Worm (Caenorhabditis elegans) whole organism, L3 larva: Measurements from ENCODE around the gene scl-23.
"Not testable (repeated sequence)": the region's sequence is repeated elsewhere in the genome, so short reads cannot be mapped to it uniquely, and the experiment has no call there.

ENCODE experiments used
- R02D3.7 ChIP-seq: fragments of 150-350 bp; optimal IDR thresholded peaks from 2 replicates; lab custom pipeline; 2014; ENCODE audit warnings: missing biosample characterization, missing genetic modification characterization
- ZK546.5 ChIP-seq: sonication (generic microtip); optimal IDR thresholded peaks from 2 replicates; lab custom pipeline; 2017; ENCODE audit warnings: missing biosample characterization, missing genetic modification characterization
- aly-2 ChIP-seq: fragments of 150-350 bp; optimal IDR thresholded peaks from 2 replicates; lab custom pipeline; 2014; ENCODE audit warnings: missing biosample characterization, missing genetic modification characterization
- ama-1 ChIP-seq: fragments of 150-350 bp; optimal IDR thresholded peaks from 2 replicates; lab custom pipeline; 2018
- ceh-16 ChIP-seq: sonication (generic microtip); optimal IDR thresholded peaks from 2 replicates; lab custom pipeline; 2017; ENCODE audit warnings: missing biosample characterization, missing genetic modification characterization
- ceh-28 ChIP-seq: fragments of 150-350 bp; optimal IDR thresholded peaks from 2 replicates; lab custom pipeline; 2014; ENCODE audit warnings: missing biosample characterization, missing genetic modification reagents, missing genetic modification characterization
- ceh-82 ChIP-seq: fragments of 150-350 bp; optimal IDR thresholded peaks from 2 replicates; lab custom pipeline; 2014; ENCODE audit warnings: missing biosample characterization, missing genetic modification characterization
- ceh-9 ChIP-seq: sonication (generic microtip); optimal IDR thresholded peaks from 2 replicates; lab custom pipeline; 2018; ENCODE audit warnings: missing biosample characterization, missing genetic modification characterization
- daf-12 ChIP-seq: fragments of 150-350 bp; optimal IDR thresholded peaks from 2 replicates; lab custom pipeline; 2014; ENCODE audit warnings: missing biosample characterization, missing genetic modification reagents, missing genetic modification characterization
- egl-27 ChIP-seq: sonication (generic microtip); optimal IDR thresholded peaks from 4 replicates; lab custom pipeline; 2017; ENCODE audit warnings: missing biosample characterization, missing genetic modification reagents, missing genetic modification characterization
- egl-5 ChIP-seq: fragments of 150-350 bp; optimal IDR thresholded peaks from 2 replicates; lab custom pipeline; 2017; ENCODE audit warnings: missing biosample characterization, missing genetic modification reagents, missing genetic modification characterization, inconsistent platforms
- elt-1 ChIP-seq: fragments of 150-350 bp; optimal IDR thresholded peaks from 2 replicates; lab custom pipeline; 2014; ENCODE audit warnings: missing biosample characterization, missing genetic modification characterization
- elt-2 ChIP-seq: sonication (generic microtip); optimal IDR thresholded peaks from 2 replicates; lab custom pipeline; 2016; ENCODE audit warnings: missing genetic modification reagents, mild to moderate bottlenecking, missing genetic modification characterization, missing compliant biosample characterization
- eor-1 ChIP-seq, 2 experiments: fragments of 150-350 bp; optimal IDR thresholded peaks; 2 replicates each; lab custom pipeline; 2014 to 2018; ENCODE audit warnings: missing biosample characterization in 2 of 2, missing genetic modification characterization in 2 of 2
- fkh-10 ChIP-seq: sonication (generic microtip); optimal IDR thresholded peaks from 2 replicates; lab custom pipeline; 2017; ENCODE audit warnings: missing biosample characterization, missing genetic modification reagents, missing genetic modification characterization
- fkh-2 ChIP-seq: fragments of 150-350 bp; optimal IDR thresholded peaks from 2 replicates; lab custom pipeline; 2014; ENCODE audit warnings: missing biosample characterization, missing genetic modification reagents, missing genetic modification characterization
- hmg-11 ChIP-seq: sonication (generic microtip); optimal IDR thresholded peaks from 2 replicates; lab custom pipeline; 2016; ENCODE audit warnings: missing genetic modification characterization, missing compliant biosample characterization
- jun-1 ChIP-seq: fragments of 150-350 bp; optimal IDR thresholded peaks from 2 replicates; lab custom pipeline; 2014; ENCODE audit warnings: missing biosample characterization, missing genetic modification reagents, missing genetic modification characterization
- lin-15B ChIP-seq: fragments of 150-350 bp; optimal IDR thresholded peaks from 2 replicates; lab custom pipeline; 2014; ENCODE audit warnings: missing biosample characterization, missing genetic modification characterization
- lin-39 ChIP-seq: fragments of 150-350 bp; optimal IDR thresholded peaks from 2 replicates; lab custom pipeline; 2018; ENCODE audit warnings: missing biosample characterization, missing genetic modification reagents, missing genetic modification characterization
- lsy-12 ChIP-seq: sonication (generic microtip); optimal IDR thresholded peaks from 2 replicates; lab custom pipeline; 2016; ENCODE audit warnings: mild to moderate bottlenecking, missing genetic modification characterization, missing compliant biosample characterization
- mdl-1 ChIP-seq: fragments of 150-350 bp; optimal IDR thresholded peaks from 2 replicates; lab custom pipeline; 2014; ENCODE audit warnings: missing biosample characterization, missing genetic modification characterization
- nfya-1 ChIP-seq: sonication (generic microtip); optimal IDR thresholded peaks from 2 replicates; lab custom pipeline; 2017; ENCODE audit warnings: missing genetic modification characterization, mild to moderate bottlenecking, missing compliant biosample characterization, antibody characterized with exemption, moderate library complexity; ENCODE audit not compliant: insufficient read depth
- nhr-11 ChIP-seq: fragments of 150-350 bp; optimal IDR thresholded peaks from 2 replicates; lab custom pipeline; 2014; ENCODE audit warnings: missing biosample characterization, missing genetic modification characterization
- nhr-12 ChIP-seq: fragments of 150-350 bp; optimal IDR thresholded peaks from 2 replicates; lab custom pipeline; 2014; ENCODE audit warnings: missing biosample characterization, missing genetic modification characterization
- nhr-23 ChIP-seq: fragments of 150-350 bp; optimal IDR thresholded peaks from 2 replicates; lab custom pipeline; 2014; ENCODE audit warnings: missing biosample characterization, missing genetic modification reagents, missing genetic modification characterization
- nhr-237 ChIP-seq: fragments of 150-350 bp; optimal IDR thresholded peaks from 2 replicates; lab custom pipeline; 2014; ENCODE audit warnings: missing biosample characterization, missing genetic modification characterization
- nhr-25 ChIP-seq: sonication (generic microtip); optimal IDR thresholded peaks from 2 replicates; lab custom pipeline; 2017; ENCODE audit warnings: missing biosample characterization, missing genetic modification characterization
- nhr-28 ChIP-seq: fragments of 150-350 bp; optimal IDR thresholded peaks from 2 replicates; lab custom pipeline; 2014; ENCODE audit warnings: missing biosample characterization, missing genetic modification characterization
- nhr-43 ChIP-seq: sonication (generic microtip); optimal IDR thresholded peaks from 2 replicates; lab custom pipeline; 2016; ENCODE audit warnings: mild to moderate bottlenecking, missing genetic modification characterization, missing compliant biosample characterization; ENCODE audit not compliant: poor library complexity, severe bottlenecking
- nhr-67 ChIP-seq: fragments of 150-350 bp; optimal IDR thresholded peaks from 2 replicates; lab custom pipeline; 2014; ENCODE audit warnings: missing biosample characterization, missing genetic modification characterization
- nhr-77 ChIP-seq: fragments of 150-350 bp; optimal IDR thresholded peaks from 2 replicates; lab custom pipeline; 2014; ENCODE audit warnings: missing biosample characterization, missing genetic modification characterization
- pha-4 ChIP-seq: fragments of 150-350 bp; optimal IDR thresholded peaks from 2 replicates; lab custom pipeline; 2014; ENCODE audit warnings: missing biosample characterization, missing genetic modification reagents, missing genetic modification characterization
- pqm-1 ChIP-seq: fragments of 150-350 bp; optimal IDR thresholded peaks from 2 replicates; lab custom pipeline; 2017; ENCODE audit warnings: missing biosample characterization, missing genetic modification characterization, inconsistent platforms
- sea-2 ChIP-seq: fragments of 150-350 bp; sonication (generic microtip); optimal IDR thresholded peaks from 4 replicates; lab custom pipeline; 2014; ENCODE audit warnings: missing biosample characterization, missing genetic modification reagents, missing genetic modification characterization
- skn-1 ChIP-seq: fragments of 150-350 bp; optimal IDR thresholded peaks from 2 replicates; lab custom pipeline; 2014; ENCODE audit warnings: missing biosample characterization, missing genetic modification characterization
- snpc-4 ChIP-seq: fragments of 150-350 bp; optimal IDR thresholded peaks from 2 replicates; lab custom pipeline; 2014; ENCODE audit warnings: missing biosample characterization, missing genetic modification characterization
- unc-39 ChIP-seq: sonication (generic microtip); optimal IDR thresholded peaks from 4 replicates; lab custom pipeline; 2017; ENCODE audit warnings: missing biosample characterization, missing genetic modification characterization
- unc-62 ChIP-seq: fragments of 150-350 bp; sonication (generic microtip); optimal IDR thresholded peaks from 4 replicates; lab custom pipeline; 2014; ENCODE audit warnings: missing biosample characterization, missing genetic modification reagents, missing genetic modification characterization
- zag-1 ChIP-seq: fragments of 150-350 bp; optimal IDR thresholded peaks from 2 replicates; lab custom pipeline; 2014; ENCODE audit warnings: missing biosample characterization, missing genetic modification characterization
- ztf-11 ChIP-seq: fragments of 150-350 bp; optimal IDR thresholded peaks from 2 replicates; lab custom pipeline; 2014; ENCODE audit warnings: missing biosample characterization, missing genetic modification characterization
- ztf-4 ChIP-seq: fragments of 150-350 bp; optimal IDR thresholded peaks from 2 replicates; lab custom pipeline; 2014; ENCODE audit warnings: missing biosample characterization, missing genetic modification characterization

Gene scl-23

ce11 chrIV:71266-71665, 18.6 kb downstream of the scl-23 start:
- TF ChIP-seq fkh-2 (tag; lab: Kevin White, UChicago) = no peak
- no peak for TF ChIP-seq mdl-1 (tag; lab: Kevin White, UChicago)
- TF ChIP-seq elt-1 = no peak
- TF ChIP-seq skn-1 (tag; lab: Kevin White, UChicago) = no peak
- no peak for TF ChIP-seq lin-39 (tag; lab: Kevin White, UChicago)
- no peak for TF ChIP-seq aly-2
- no peak for TF ChIP-seq lin-15B (tag; lab: Kevin White, UChicago)
- no peak for TF ChIP-seq ceh-28
- TF ChIP-seq ama-1 (lab: Kevin White, UChicago) = no peak
- TF ChIP-seq elt-2 (tag; lab: Kevin White, UChicago) = no peak
- TF ChIP-seq nhr-77 (tag; lab: Kevin White, UChicago) = no peak
- no peak for TF ChIP-seq egl-5
- no peak for TF ChIP-seq nhr-25 (tag; lab: Kevin White, UChicago)
- no peak for TF ChIP-seq egl-27 (tag; lab: Kevin White, UChicago)
- no peak for TF ChIP-seq ztf-11 (tag; lab: Kevin White, UChicago)
- no peak for TF ChIP-seq nhr-28 (tag; lab: Kevin White, UChicago)
- TF ChIP-seq, all 47 proteins: peak for 0

ce11 chrIV:61448-61847, 28.4 kb downstream of the scl-23 start, which contains the start of gene T05C7.7:
Gene T05C7.7, plus strand, starts transcription at chrIV:61748.
- not testable (repeated sequence) for TF ChIP-seq nhr-11, mdl-1, zag-1 (tag; lab: Kevin White, UChicago)

ce11 chrIV:58818-59217, 31.1 kb downstream of the scl-23 start, which contains the start of gene T05C7.5:
Gene T05C7.5, minus strand, starts transcription at chrIV:58918.
- TF ChIP-seq zag-1 (tag; lab: Kevin White, UChicago) (no peak), snpc-4 (no peak), fkh-10 (no peak), daf-12 (tag; lab: Kevin White, UChicago) (no peak), ceh-82 (no peak), skn-1 (tag; lab: Kevin White, UChicago) (no peak), jun-1 (no peak), nhr-67 (tag; lab: Kevin White, UChicago) (no peak), ceh-9 (tag; lab: Kevin White, UChicago) (no peak), R02D3.7 (tag; lab: Kevin White, UChicago) (no peak), nhr-12 (tag; lab: Kevin White, UChicago) (no peak), unc-39 (no peak), ztf-4 (tag; lab: Kevin White, UChicago) (no peak), nhr-25 (tag; lab: Kevin White, UChicago) (no peak), sea-2 (GFP tag; lab: Kevin White, UChicago) (no peak)
- TF ChIP-seq, all 47 proteins: peak for 0

- TF ChIP-seq jun-1 (no peak), elt-2 (tag; lab: Kevin White, UChicago) (no peak), mdl-1 (tag; lab: Kevin White, UChicago) (no peak)
These were observed 36.4 kb downstream of the scl-23 start, which contains the start of gene T05C7.4 for ce11 chrIV:53539-53938. Gene T05C7.4, minus strand, starts transcription at chrIV:53639.

- TF ChIP-seq jun-1 (peak; percentile 51), lsy-12 (tag; lab: Kevin White, UChicago) (peak; percentile 6), unc-62 (GFP tag; lab: Kevin White, UChicago) (no peak), nhr-12 (tag; lab: Kevin White, UChicago) (no peak), nhr-28 (tag; lab: Kevin White, UChicago) (no peak), aly-2 (no peak), nhr-237 (no peak), nhr-11 (tag; lab: Kevin White, UChicago) (no peak), ceh-16 (no peak), lin-39 (tag; lab: Kevin White, UChicago) (peak; percentile 39), mdl-1 (tag; lab: Kevin White, UChicago) (no peak), nhr-23 (peak; percentile 76), R02D3.7 (tag; lab: Kevin White, UChicago) (peak; percentile 19), pqm-1 (tag; lab: Kevin White, UChicago) (peak; percentile 63), nhr-67 (tag; lab: Kevin White, UChicago) (no peak), ZK546.5 (no peak), ceh-28 (peak; percentile 34), nhr-43 (tag; lab: Kevin White, UChicago) (peak; percentile 45), elt-2 (tag; lab: Kevin White, UChicago) (peak; percentile 57), sea-2 (GFP tag; lab: Kevin White, UChicago) (no peak), ceh-82 (no peak), pha-4 (peak; percentile 76), hmg-11 (peak; percentile 73), nfya-1 (tag; lab: Kevin White, UChicago) (peak; percentile 61), lin-15B (tag; lab: Kevin White, UChicago) (no peak), nhr-25 (tag; lab: Kevin White, UChicago) (peak; percentile 89), ama-1 (lab: Kevin White, UChicago) (peak; percentile 67), nhr-77 (tag; lab: Kevin White, UChicago) (no peak), skn-1 (tag; lab: Kevin White, UChicago) (no peak), ztf-11 (tag; lab: Kevin White, UChicago) (no peak), fkh-10 (no peak), snpc-4 (peak; percentile 30), eor-1 (tag; optimal IDR thresholded peaks at IDR 0.05; lab: Kevin White, UChicago) (no peak), elt-1 (no peak)
These were observed 38.7 kb downstream of the scl-23 start for ce11 chrIV:51219-51618.
